Fruit fly (Drosophila melanogaster): Measurements from ENCODE around the gene fray.

The fray gene

DNA sequence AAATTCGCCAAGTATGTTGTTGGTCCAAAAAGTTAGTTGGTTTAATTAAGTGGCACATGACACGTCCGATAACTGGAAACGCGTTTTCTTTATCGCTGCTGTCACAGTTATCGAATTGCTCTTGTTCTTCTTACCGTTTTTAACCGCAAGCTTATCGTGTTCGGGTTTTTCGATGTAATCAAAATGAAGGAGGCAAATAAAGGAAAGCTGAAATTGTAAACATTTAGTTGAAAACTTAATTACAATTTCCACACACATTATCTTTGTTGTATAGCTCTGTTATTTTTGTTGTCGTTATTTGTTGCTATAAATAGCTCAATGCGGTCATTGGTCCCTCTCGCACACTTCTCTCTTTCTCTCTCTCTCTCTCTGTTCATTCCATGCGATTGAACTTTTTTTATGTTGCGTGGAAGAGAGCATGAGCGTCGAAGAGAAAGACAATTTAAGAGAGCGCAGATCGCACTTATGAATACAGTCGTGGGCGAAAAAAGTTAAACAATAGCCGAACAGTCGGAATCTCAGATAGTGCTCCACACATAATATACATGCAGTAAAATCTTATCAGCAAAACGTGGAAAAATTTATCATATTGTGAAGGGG, 12.5 kb downstream of the fray start (continued):
- TF ChIP-seq tll (GFP tag; optimal IDR thresholded peaks at IDR 0.05) (no peak), h (optimal IDR thresholded peaks at IDR 0.05) (no peak), CG30020 (tag; optimal IDR thresholded peaks at IDR 0.05) (no peak), CG32767 (GFP tag; IDR thresholded peaks at IDR 0.05) (no peak), CG6813 (GFP tag; optimal IDR thresholded peaks at IDR 0.05) (peak; percentile 13), CHES-1-like (GFP tag; optimal IDR thresholded peaks at IDR 0.05) (no peak), CG11695 (GFP tag; IDR thresholded peaks at IDR 0.05) (no peak)

DNA sequence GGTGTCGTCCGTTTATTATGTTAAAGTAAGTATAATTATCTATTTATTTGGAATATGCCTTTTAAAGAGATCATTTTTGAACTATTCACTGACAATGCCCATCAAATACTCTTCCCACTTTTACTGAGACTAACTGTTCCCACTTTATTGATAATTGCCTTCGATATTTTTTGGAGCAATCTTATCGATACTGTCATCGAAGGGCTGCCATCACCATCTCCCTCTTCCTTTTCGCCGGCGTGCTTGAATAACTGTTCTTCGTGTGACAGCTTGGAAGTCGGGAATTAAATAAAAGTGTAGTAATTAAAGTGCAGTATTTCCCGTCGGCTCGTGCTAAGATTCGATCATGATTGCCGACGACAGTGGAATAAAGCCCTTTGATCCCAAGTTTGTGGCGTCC, 17.9 kb downstream of the fray start, which contains the start of gene qin:
Gene qin, plus strand, starts transcription at position 274 of the 400 bp plus-strand sequence.
- peak; percentile 60; the same call in 3 of the 4 replicates for TF ChIP-seq Dll (GFP tag; IDR thresholded peaks at IDR 0.05; ENCODE audit: partially characterized antibody)
- peak; percentile 99 for TF ChIP-seq stwl (tag; optimal IDR thresholded peaks at IDR 0.05)
- TF ChIP-seq CG13287 (GFP tag; IDR thresholded peaks at IDR 0.05; ENCODE audit: partially characterized antibody), result peak; percentile 43; the same call in 1 of the 2 replicates
- peak; percentile 40; the same call in 1 of the 2 replicates for TF ChIP-seq hbn (GFP tag; IDR thresholded peaks at IDR 0.05; ENCODE audit: partially characterized antibody)
- peak; percentile 51; the same call in 1 of the 3 replicates for TF ChIP-seq CG16813 (GFP tag; IDR thresholded peaks at IDR 0.05; ENCODE audit: partially characterized antibody)
- TF ChIP-seq sna (GFP tag; IDR thresholded peaks at IDR 0.05; ENCODE audit: partially characterized antibody), result peak; percentile 42; the same call in 1 of the 2 replicates
- no peak for TF ChIP-seq CG18476 (GFP tag; optimal IDR thresholded peaks at IDR 0.05)
- TF ChIP-seq amos (GFP tag; IDR thresholded peaks at IDR 0.05; ENCODE audit: partially characterized antibody), result peak; percentile 50; the same call in 1 of the 2 replicates
- peak; percentile 49 for TF ChIP-seq Dref (GFP tag; IDR thresholded peaks at IDR 0.05)
- TF ChIP-seq Doc3 (GFP tag; IDR thresholded peaks at IDR 0.05; ENCODE audit: partially characterized antibody), result 0 out of 3 replicates have a peak, but pooled peaks have one; percentile 28
- peak; percentile 58 for TF ChIP-seq Scr (GFP tag; IDR thresholded peaks at IDR 0.05; ENCODE audit: partially characterized antibody)
- TF ChIP-seq BEAF-32 (GFP tag; optimal IDR thresholded peaks at IDR 0.05), result peak; percentile 57
- no peak for TF ChIP-seq CG17568 (GFP tag; optimal IDR thresholded peaks at IDR 0.05)
- TF ChIP-seq CG6791 (GFP tag; IDR thresholded peaks at IDR 0.05; ENCODE audit: partially characterized antibody), result 0 out of 3 replicates have a peak, but pooled peaks have one; percentile 50
- no peak for TF ChIP-seq MTF-1 (GFP tag; optimal IDR thresholded peaks at IDR 0.05; ENCODE audit: borderline replicate concordance)

DNA sequence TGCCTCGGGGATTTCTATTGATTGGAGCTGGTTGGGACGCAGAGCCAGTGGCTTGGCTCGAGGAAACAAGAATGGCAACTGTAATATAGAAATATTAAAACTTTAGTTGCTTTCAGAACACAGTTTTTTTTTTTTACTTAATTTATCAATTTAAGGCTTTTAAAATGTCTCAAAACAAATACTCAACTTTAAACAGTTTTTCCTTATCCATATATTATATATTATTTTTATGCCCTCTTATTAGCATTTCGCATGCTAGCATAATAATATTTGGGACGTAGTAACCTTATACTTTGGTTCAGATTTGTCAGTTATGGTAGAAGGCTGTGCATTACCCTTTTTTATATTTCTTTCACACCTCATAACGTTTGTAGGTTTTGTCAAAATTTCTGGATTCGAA, 25.5 kb downstream of the fray start, which contains the start of gene Tssk:
Gene Tssk, plus strand, starts transcription at position 301 of the 400 bp plus-strand sequence.
- TF ChIP-seq Bteb2 (GFP tag; optimal IDR thresholded peaks at IDR 0.05) (no peak), Hmr (GFP tag; optimal IDR thresholded peaks at IDR 0.05) (no peak), stc (GFP tag; IDR thresholded peaks at IDR 0.05) (no peak), grau (tag; optimal IDR thresholded peaks at IDR 0.05) (no peak), pita (GFP tag; optimal IDR thresholded peaks at IDR 0.05) (no peak), psq (GFP tag; optimal IDR thresholded peaks at IDR 0.05) (no peak), Atf-2 (GFP tag; optimal IDR thresholded peaks at IDR 0.05) (no peak), ken (GFP tag; IDR thresholded peaks at IDR 0.05) (no peak), CG18011 (GFP tag; optimal IDR thresholded peaks at IDR 0.05) (no peak), CG10565 (GFP tag; optimal IDR thresholded peaks at IDR 0.05) (no peak), CG1602 (GFP tag; optimal IDR thresholded peaks at IDR 0.05) (no peak), B-H1 (GFP tag; IDR thresholded peaks at IDR 0.05) (no peak), Usf (GFP tag; optimal IDR thresholded peaks at IDR 0.05) (no peak), CG14965 (GFP tag; optimal IDR thresholded peaks at IDR 0.05; ENCODE audit: borderline replicate concordance) (no peak), CG2199 (GFP tag; IDR thresholded peaks at IDR 0.05) (no peak), CG13424 (tag; optimal IDR thresholded peaks at IDR 0.05) (no peak)
